Worm (Caenorhabditis elegans): Measurements from ENCODE around the gene mls-1.

Gene mls-1

ce11 chrIII:7498346-7498745 lies 38.2 kb downstream of the mls-1 start (continued):
- peak; percentile 77 for TF ChIP-seq F23B12.7 (tag; optimal IDR thresholded peaks at IDR 0.05; ENCODE audit: insufficient read depth)
- no peak for TF ChIP-seq rpc-1 (optimal IDR thresholded peaks at IDR 0.05)
- TF ChIP-seq rpc-1 (tag; optimal IDR thresholded peaks at IDR 0.05) = no peak
- TF ChIP-seq let-607 (tag; optimal IDR thresholded peaks at IDR 0.05) = peak; percentile 96
- peak; percentile 52 for TF ChIP-seq ztf-26 (tag; optimal IDR thresholded peaks at IDR 0.05)
- peak; percentile 53 for TF ChIP-seq repo-1 (tag; optimal IDR thresholded peaks at IDR 0.05)
- TF ChIP-seq unc-62 (GFP tag; optimal IDR thresholded peaks at IDR 0.05) = peak; percentile 8
- peak; percentile 87 for TF ChIP-seq hmg-1.2 (GFP tag; IDR thresholded peaks at IDR 0.05)
- no peak for TF ChIP-seq hlh-12 (tag; optimal IDR thresholded peaks at IDR 0.05)
- peak; percentile 30 for TF ChIP-seq unc-130 (GFP tag; optimal IDR thresholded peaks at IDR 0.05)
- TF ChIP-seq ceh-40 (GFP tag; IDR thresholded peaks at IDR 0.05) = no peak
- no peak for TF ChIP-seq athp-1 (tag; optimal IDR thresholded peaks at IDR 0.05)
- TF ChIP-seq madf-6 (GFP tag; IDR thresholded peaks at IDR 0.05) = no peak
- peak; percentile 24 for TF ChIP-seq ztf-22 (GFP tag; optimal IDR thresholded peaks at IDR 0.05)
- peak; percentile 39 for TF ChIP-seq snpc-1.3 (tag; optimal IDR thresholded peaks at IDR 0.05; ENCODE audit: insufficient read depth)
- TF ChIP-seq F22D6.2 (tag; optimal IDR thresholded peaks at IDR 0.05) = peak; percentile 28
- TF ChIP-seq D2030.7 (GFP tag; IDR thresholded peaks at IDR 0.05) = peak; percentile 57; the same call in 1 of the 2 replicates
- peak; percentile 64; the same call in 1 of the 2 replicates for TF ChIP-seq let-526 (GFP tag; IDR thresholded peaks at IDR 0.05)
- no peak for TF ChIP-seq sptf-2 (GFP tag; optimal IDR thresholded peaks at IDR 0.05)
- TF ChIP-seq die-1 (tag; optimal IDR thresholded peaks at IDR 0.05) = peak; percentile 30
- peak; percentile 61; the same call in 1 of the 2 replicates for TF ChIP-seq B0336.3 (GFP tag; IDR thresholded peaks at IDR 0.05)
- no peak for TF ChIP-seq nhr-179 (tag; optimal IDR thresholded peaks at IDR 0.05)
- TF ChIP-seq aptf-3 (GFP tag; IDR thresholded peaks at IDR 0.05) = no peak
- peak; percentile 58 for TF ChIP-seq ZK185.1 (tag; optimal IDR thresholded peaks at IDR 0.05; ENCODE audit: poor library complexity, severe bottlenecking)
- no peak for TF ChIP-seq Y79H2A.3 (GFP tag; conservative IDR thresholded peaks at IDR 0.05)
- peak; percentile 87 for TF ChIP-seq efl-1 (GFP tag; optimal IDR thresholded peaks at IDR 0.05)
- TF ChIP-seq ztf-3 (GFP tag; optimal IDR thresholded peaks at IDR 0.05) = no peak
- TF ChIP-seq dox-1 (GFP tag; IDR thresholded peaks at IDR 0.05) = peak; percentile 84
- TF ChIP-seq sdz-38 (tag; optimal IDR thresholded peaks at IDR 0.05) = no peak
- TF ChIP-seq nhr-80 (tag; optimal IDR thresholded peaks at IDR 0.05) = peak; percentile 99
- peak; percentile 66 for TF ChIP-seq chd-7 (tag; optimal IDR thresholded peaks at IDR 0.05)
- TF ChIP-seq ekl-4 (GFP tag; IDR thresholded peaks at IDR 0.05) = peak; percentile 71
- no peak for TF ChIP-seq lag-1 (GFP tag; IDR thresholded peaks at IDR 0.05)
- TF ChIP-seq aptf-2 (GFP tag; conservative IDR thresholded peaks at IDR 0.05) = no peak
- TF ChIP-seq lin-26 (GFP tag; IDR thresholded peaks at IDR 0.05) = no peak
- TF ChIP-seq F10E7.11 (tag; optimal IDR thresholded peaks at IDR 0.05) = no peak
- no peak for TF ChIP-seq pha-4 (tag; optimal IDR thresholded peaks at IDR 0.05)
- TF ChIP-seq ets-4 (GFP tag; optimal IDR thresholded peaks at IDR 0.05) = no peak
- TF ChIP-seq rcor-1 (GFP tag; IDR thresholded peaks at IDR 0.05) = peak; percentile 75
- TF ChIP-seq egl-44 (GFP tag; IDR thresholded peaks at IDR 0.05) = no peak; the same call in 1 of the 2 replicates
- TF ChIP-seq K11D2.4 (GFP tag; IDR thresholded peaks at IDR 0.05) = peak; percentile 77
- peak; percentile 99 for TF ChIP-seq lin-54 (GFP tag; optimal IDR thresholded peaks at IDR 0.05)
- TF ChIP-seq F57A8.1 (GFP tag; optimal IDR thresholded peaks at IDR 0.05) = no peak
- peak; percentile 79 for TF ChIP-seq K12H6.12 (tag; optimal IDR thresholded peaks at IDR 0.05)
- TF ChIP-seq snpc-1.1 (tag; optimal IDR thresholded peaks at IDR 0.05; ENCODE audit: insufficient read depth) = no peak
- peak; percentile 12 for TF ChIP-seq akir-1 (GFP tag; optimal IDR thresholded peaks at IDR 0.05)
- TF ChIP-seq dpff-1 (tag; optimal IDR thresholded peaks at IDR 0.05) = no peak
- no peak for TF ChIP-seq ama-1 (optimal IDR thresholded peaks at IDR 0.05)
- no peak for TF ChIP-seq ama-1 (GFP tag; optimal IDR thresholded peaks at IDR 0.05)
- TF ChIP-seq zim-3 (tag; optimal IDR thresholded peaks at IDR 0.05) = no peak

All from whole organism, young adult.